Worm (Caenorhabditis elegans) whole organism, L1 larva: ENCODE results near the gene lgc-31.

Experiments
- efl-1 ChIP-seq, 4 experiments: fragments of 150-350 bp; optimal IDR thresholded peaks in 3 of 4; peaks in 1 of 4; 1 replicate in 1 of 4; 2 replicates in 3 of 4; lab custom pipeline; 2014; ENCODE audit warnings: missing biosample characterization in 2 of 4, missing genetic modification characterization in 2 of 4, missing genetic modification reagents in 2 of 4
- egl-27 ChIP-seq, 2 experiments: fragments of 150-350 bp in 1 of 2; sonication (generic microtip); optimal IDR thresholded peaks; 3 replicates each; lab custom pipeline; 2017 to 2018; ENCODE audit warnings: missing biosample characterization in 2 of 2, missing genetic modification characterization in 2 of 2, missing genetic modification reagents in 2 of 2
- fos-1 ChIP-seq: fragments of 150-350 bp; optimal IDR thresholded peaks from 2 replicates; lab custom pipeline; 2014; ENCODE audit warnings: missing biosample characterization, missing genetic modification characterization
- lin-13 ChIP-seq: fragments of 150-350 bp; optimal IDR thresholded peaks from 2 replicates; lab custom pipeline; 2014; ENCODE audit warnings: missing biosample characterization, missing genetic modification reagents, missing genetic modification characterization
- lin-39 ChIP-seq: fragments of 150-350 bp; optimal IDR thresholded peaks from 2 replicates; lab custom pipeline; 2014; ENCODE audit warnings: missing biosample characterization, missing genetic modification reagents, missing genetic modification characterization
- lsy-2 ChIP-seq, 2 experiments: fragments of 150-350 bp; optimal IDR thresholded peaks; 2 replicates each; lab custom pipeline; 2014; ENCODE audit warnings: missing biosample characterization in 2 of 2, missing genetic modification characterization in 2 of 2
- nhr-76 ChIP-seq: sonication (generic microtip); optimal IDR thresholded peaks from 2 replicates; lab custom pipeline; 2017; ENCODE audit warnings: missing biosample characterization, missing genetic modification characterization
- nhr-77 ChIP-seq: fragments of 150-350 bp; optimal IDR thresholded peaks from 2 replicates; lab custom pipeline; 2014; ENCODE audit warnings: missing biosample characterization, missing genetic modification characterization
- nhr-90 ChIP-seq: sonication (generic microtip); optimal IDR thresholded peaks from 2 replicates; lab custom pipeline; 2016; ENCODE audit warnings: mild to moderate bottlenecking, missing genetic modification characterization, missing compliant biosample characterization; ENCODE audit not compliant: poor library complexity
- snpc-4 ChIP-seq: fragments of 150-350 bp; optimal IDR thresholded peaks from 2 replicates; lab custom pipeline; 2014; ENCODE audit warnings: missing biosample characterization, missing genetic modification characterization
- zag-1 ChIP-seq: fragments of 150-350 bp; optimal IDR thresholded peaks from 2 replicates; lab custom pipeline; 2014; ENCODE audit warnings: missing biosample characterization, missing genetic modification characterization

DNA sequence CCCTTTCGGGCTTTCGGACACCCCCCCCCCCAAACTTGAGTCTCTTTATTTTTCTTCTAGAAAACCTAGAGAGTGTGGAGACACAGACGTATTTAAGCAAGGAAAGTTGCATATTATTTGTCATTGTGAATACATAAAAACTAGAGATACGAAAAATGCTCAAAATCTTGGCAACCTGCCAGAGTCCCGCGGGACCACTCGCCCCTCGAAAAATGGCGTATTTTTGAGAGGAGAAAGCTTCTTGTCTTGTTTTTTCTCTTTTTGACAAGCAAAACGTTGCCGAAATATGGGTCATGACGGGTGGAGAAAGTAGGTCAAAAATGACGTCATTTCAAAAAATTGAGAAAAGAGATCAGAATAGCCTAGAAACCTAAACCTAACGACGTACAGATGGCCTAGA is 1.4 kb downstream of the lgc-31 start:
- TF ChIP-seq zag-1 (tag; lab: Kevin White, UChicago), result no peak
- TF ChIP-seq nhr-77 (tag; lab: Kevin White, UChicago), result no peak
- no peak for TF ChIP-seq lin-13
- TF ChIP-seq lin-39, result no peak
- TF ChIP-seq nhr-76 (tag; lab: Kevin White, UChicago), result no peak
- TF ChIP-seq efl-1 (optimal IDR thresholded peaks at IDR 0.05; lab: Kevin White, UChicago), result no peak
- TF ChIP-seq efl-1 (GFP tag; optimal IDR thresholded peaks at IDR 0.05 in 1 of 2; lab: Kevin White, UChicago), result no peak
- TF ChIP-seq snpc-4, result no peak
- TF ChIP-seq egl-27 (tag; optimal IDR thresholded peaks at IDR 0.05; lab: Kevin White, UChicago), result no peak
- no peak for TF ChIP-seq nhr-90 (tag; lab: Kevin White, UChicago)
- no peak for TF ChIP-seq lsy-2 (tag; optimal IDR thresholded peaks at IDR 0.05; lab: Kevin White, UChicago)
- no peak for TF ChIP-seq fos-1 (tag; lab: Kevin White, UChicago)
